Fruit fly (Drosophila melanogaster) whole organism, embryonic: Measurements from ENCODE around the gene CG32299.

ENCODE experiments used
- Adf1 ChIP-seq: fragments of 200-800 bp; sonication (Bioruptor generic); IDR thresholded peaks from 2 replicates; pipeline ENCODE4 v1.3.6; 2022; ENCODE audit warnings: missing biosample characterization, missing genetic modification characterization
- Antp ChIP-seq: fragments of 200-800 bp; sonication (Bioruptor generic); optimal IDR thresholded peaks from 3 replicates; lab custom pipeline; 2016; ENCODE audit warnings: missing biosample characterization, missing genetic modification characterization
- BtbVII ChIP-seq: fragments of 200-800 bp; sonication (Bioruptor generic); optimal IDR thresholded peaks from 3 replicates; lab custom pipeline; 2017; ENCODE audit warnings: missing biosample characterization, mild to moderate bottlenecking, missing genetic modification characterization
- CG10565 ChIP-seq: fragments of 200-800 bp; sonication (Bioruptor generic); optimal IDR thresholded peaks from 3 replicates; lab custom pipeline; 2016; ENCODE audit warnings: missing biosample characterization, mild to moderate bottlenecking, missing genetic modification characterization
- CG10979 ChIP-seq: fragments of 200-800 bp; sonication (Bioruptor generic); optimal IDR thresholded peaks from 2 replicates; lab custom pipeline; 2018; ENCODE audit warnings: missing biosample characterization, mild to moderate bottlenecking, missing genetic modification characterization, moderate library complexity
- CG11504 ChIP-seq: fragments of 200-800 bp; sonication (Bioruptor generic); optimal IDR thresholded peaks from 3 replicates; lab custom pipeline; 2019; ENCODE audit warnings: missing biosample characterization, mild to moderate bottlenecking, missing genetic modification characterization, moderate library complexity
- CG11723 ChIP-seq: fragments of 200-800 bp; sonication (Bioruptor generic); optimal IDR thresholded peaks from 2 replicates; lab custom pipeline; 2017; ENCODE audit warnings: missing biosample characterization, mild to moderate bottlenecking, missing genetic modification characterization
- CG1603 ChIP-seq: fragments of 200-800 bp; sonication (Bioruptor generic); optimal IDR thresholded peaks from 2 replicates; lab custom pipeline; 2019; ENCODE audit warnings: missing biosample characterization, mild to moderate bottlenecking, missing genetic modification characterization, moderate library complexity
- CG17912 ChIP-seq: fragments of 200-800 bp; sonication (Bioruptor generic); optimal IDR thresholded peaks from 2 replicates; lab custom pipeline; 2018; ENCODE audit warnings: missing biosample characterization, mild to moderate bottlenecking, missing genetic modification characterization
- CG2199 ChIP-seq: fragments of 200-800 bp; sonication (Bioruptor generic); IDR thresholded peaks from 3 replicates; pipeline ENCODE4 v1.3.6; 2022; ENCODE audit warnings: missing biosample characterization, missing genetic modification characterization
- CG2889 ChIP-seq: fragments of 200-800 bp; sonication (Bioruptor generic); IDR thresholded peaks from 3 replicates; pipeline ENCODE4 v1.3.6; 2022; ENCODE audit warnings: missing biosample characterization, missing genetic modification characterization
- CG30020 ChIP-seq: fragments of 200-800 bp; optimal IDR thresholded peaks from 2 replicates; lab custom pipeline; 2019; ENCODE audit warnings: missing biosample characterization, mild to moderate bottlenecking, missing genetic modification characterization, moderate library complexity
- CG30403 ChIP-seq: fragments of 200-800 bp; sonication (Bioruptor generic); optimal IDR thresholded peaks from 3 replicates; lab custom pipeline; 2016; ENCODE audit warnings: missing biosample characterization, missing genetic modification characterization
- CG3838 ChIP-seq: fragments of 200-800 bp; sonication (Bioruptor generic); optimal IDR thresholded peaks from 3 replicates; lab custom pipeline; 2016; ENCODE audit warnings: missing biosample characterization, missing genetic modification characterization
- CG4282 ChIP-seq: fragments of 200-800 bp; sonication (Bioruptor generic); optimal IDR thresholded peaks from 2 replicates; lab custom pipeline; 2016; ENCODE audit warnings: missing biosample characterization, missing genetic modification characterization
- CG43689 ChIP-seq: fragments of 200-800 bp; sonication (Bioruptor generic); IDR thresholded peaks from 2 replicates; pipeline ENCODE4 v1.3.6; 2022; ENCODE audit warnings: missing biosample characterization, missing genetic modification characterization
- CG4424 ChIP-seq: fragments of 200-800 bp; sonication (Bioruptor generic); optimal IDR thresholded peaks from 3 replicates; lab custom pipeline; 2016; ENCODE audit warnings: missing biosample characterization, missing genetic modification characterization
- CG6765 ChIP-seq: fragments of 200-800 bp; sonication (Bioruptor generic); optimal IDR thresholded peaks from 3 replicates; lab custom pipeline; 2017; ENCODE audit warnings: missing biosample characterization, mild to moderate bottlenecking, missing genetic modification characterization
- CG7786 ChIP-seq: fragments of 200-800 bp; sonication (Bioruptor generic); optimal IDR thresholded peaks from 2 replicates; lab custom pipeline; 2016; ENCODE audit warnings: missing biosample characterization, missing genetic modification characterization
- CG8359 ChIP-seq: fragments of 200-800 bp; sonication (Bioruptor generic); optimal IDR thresholded peaks from 2 replicates; lab custom pipeline; 2017; ENCODE audit warnings: missing biosample characterization, mild to moderate bottlenecking, missing genetic modification characterization, borderline replicate concordance
- CrebB ChIP-seq: fragments of 200-800 bp; sonication (Bioruptor generic); optimal IDR thresholded peaks from 3 replicates; lab custom pipeline; 2018; ENCODE audit warnings: missing biosample characterization, mild to moderate bottlenecking, missing genetic modification characterization
- E2f2 ChIP-seq: fragments of 200-800 bp; sonication (Bioruptor generic); IDR thresholded peaks from 2 replicates; pipeline ENCODE4 v1.3.6; 2022; ENCODE audit warnings: missing biosample characterization, missing genetic modification characterization
- ERR ChIP-seq: fragments of 200-800 bp; sonication (Bioruptor generic); optimal IDR thresholded peaks from 2 replicates; lab custom pipeline; 2016; ENCODE audit warnings: missing biosample characterization, missing genetic modification characterization
- GATAe ChIP-seq: fragments of 200-800 bp; sonication (Bioruptor generic); conservative IDR thresholded peaks from 2 replicates; pipeline ENCODE4 v1.3.6; 2022; ENCODE audit warnings: missing biosample characterization, missing genetic modification characterization
- Gug ChIP-seq: fragments of 200-800 bp; sonication (Bioruptor generic); IDR thresholded peaks from 4 replicates; pipeline ENCODE4 v1.3.6; 2022; ENCODE audit warnings: missing biosample characterization, missing genetic modification characterization
- HLHmδ ChIP-seq: fragments of 200-800 bp; sonication (Bioruptor generic); optimal IDR thresholded peaks from 2 replicates; lab custom pipeline; 2018; ENCODE audit warnings: missing biosample characterization, mild to moderate bottlenecking, missing genetic modification characterization, moderate library complexity
- Med ChIP-seq: fragments of 200-800 bp; sonication (Bioruptor generic); peaks from one replicate; lab custom pipeline; 2016; ENCODE audit warnings: missing biosample characterization, missing genetic modification characterization, mild to moderate bottlenecking, inconsistent platforms, moderate library complexity
- Trl ChIP-seq, 3 experiments: fragments of >200 bp in 2 of 3; fragments of 200-800 bp in 1 of 3; sonication (Bioruptor generic) in 1 of 3; optimal IDR thresholded peaks; 2 replicates in 1 of 3; 3 replicates in 2 of 3; lab custom pipeline; 2016 to 2017; ENCODE audit warnings: missing biosample characterization in 1 of 3, missing genetic modification characterization in 1 of 3
- crp ChIP-seq, 2 experiments: fragments of 200-800 bp; sonication (Bioruptor generic); optimal IDR thresholded peaks; 2 replicates in 1 of 2; 3 replicates in 1 of 2; lab custom pipeline; 2017; ENCODE audit warnings: missing biosample characterization in 2 of 2, missing genetic modification characterization in 2 of 2, mild to moderate bottlenecking in 1 of 2, moderate library complexity in 1 of 2
- danr ChIP-seq: fragments of 200-800 bp; sonication (Bioruptor generic); IDR thresholded peaks from 2 replicates; pipeline ENCODE4 v1.3.6; 2022; ENCODE audit warnings: missing biosample characterization, missing genetic modification characterization
- dimm ChIP-seq: fragments of 200-800 bp; sonication (Bioruptor generic); IDR thresholded peaks from 2 replicates; pipeline ENCODE4 v1.3.6; 2022; ENCODE audit warnings: missing biosample characterization, missing genetic modification characterization
- fd64A ChIP-seq: fragments of 200-800 bp; sonication (Bioruptor generic); optimal IDR thresholded peaks from 3 replicates; lab custom pipeline; 2018; ENCODE audit warnings: missing biosample characterization, mild to moderate bottlenecking, missing genetic modification characterization
- ftz-f1 ChIP-seq: fragments of 200-800 bp; sonication (Bioruptor generic); optimal IDR thresholded peaks from 2 replicates; lab custom pipeline; 2016; ENCODE audit warnings: missing biosample characterization, missing genetic modification characterization
- gce ChIP-seq: fragments of 200-800 bp; sonication (Bioruptor generic); IDR thresholded peaks from 3 replicates; pipeline ENCODE4 v1.3.6; 2022; ENCODE audit warnings: missing biosample characterization, missing genetic modification characterization
- gro ChIP-seq: fragments of 200-800 bp; sonication (Bioruptor generic); optimal IDR thresholded peaks from 2 replicates; lab custom pipeline; 2016; ENCODE audit warnings: missing biosample characterization, missing genetic modification characterization
- hth ChIP-seq: fragments of >200 bp; optimal IDR thresholded peaks from 2 replicates; lab custom pipeline; 2017; ENCODE audit warnings: inconsistent platforms
- ind ChIP-seq: fragments of 200-800 bp; sonication (Bioruptor generic); optimal IDR thresholded peaks from 3 replicates; lab custom pipeline; 2016; ENCODE audit warnings: missing biosample characterization, missing genetic modification characterization
- prd ChIP-seq, 3 experiments: fragments of >200 bp in 2 of 3; fragments of 200-800 bp in 1 of 3; sonication (Bioruptor generic) in 1 of 3; optimal IDR thresholded peaks in 2 of 3; IDR thresholded peaks in 1 of 3; 2 replicates in 2 of 3; 3 replicates in 1 of 3; pipeline versions ENCODE4 v1.3.6 to Lab custom; 2017 to 2022; ENCODE audit warnings: missing biosample characterization in 1 of 3, missing genetic modification characterization in 1 of 3
- sens ChIP-seq: fragments of 200-800 bp; sonication (Bioruptor generic); peaks from one replicate; lab custom pipeline; 2016; ENCODE audit warnings: missing biosample characterization, missing genetic modification characterization
- seq ChIP-seq: fragments of 200-800 bp; sonication (Bioruptor generic); IDR thresholded peaks from 2 replicates; pipeline ENCODE4 v1.3.6; 2022; ENCODE audit warnings: missing biosample characterization, missing genetic modification characterization
- stwl ChIP-seq: fragments of 200-800 bp; sonication (Bioruptor generic); optimal IDR thresholded peaks from 3 replicates; lab custom pipeline; 2018; ENCODE audit warnings: missing biosample characterization, mild to moderate bottlenecking, missing genetic modification characterization, moderate library complexity
- tap ChIP-seq: fragments of 200-800 bp; optimal IDR thresholded peaks from 3 replicates; lab custom pipeline; 2019; ENCODE audit warnings: missing biosample characterization, mild to moderate bottlenecking, missing genetic modification characterization, moderate library complexity
- tio ChIP-seq: fragments of 200-800 bp; sonication (Bioruptor generic); optimal IDR thresholded peaks from 2 replicates; lab custom pipeline; 2017; ENCODE audit warnings: missing biosample characterization, missing genetic modification characterization, inconsistent platforms
- tna ChIP-seq: fragments of 200-800 bp; sonication (Bioruptor generic); IDR thresholded peaks from 2 replicates; pipeline ENCODE4 v1.3.6; 2022; ENCODE audit warnings: missing biosample characterization, missing genetic modification characterization; ENCODE audit not compliant: partially characterized antibody

The CG32299 gene

DNA sequence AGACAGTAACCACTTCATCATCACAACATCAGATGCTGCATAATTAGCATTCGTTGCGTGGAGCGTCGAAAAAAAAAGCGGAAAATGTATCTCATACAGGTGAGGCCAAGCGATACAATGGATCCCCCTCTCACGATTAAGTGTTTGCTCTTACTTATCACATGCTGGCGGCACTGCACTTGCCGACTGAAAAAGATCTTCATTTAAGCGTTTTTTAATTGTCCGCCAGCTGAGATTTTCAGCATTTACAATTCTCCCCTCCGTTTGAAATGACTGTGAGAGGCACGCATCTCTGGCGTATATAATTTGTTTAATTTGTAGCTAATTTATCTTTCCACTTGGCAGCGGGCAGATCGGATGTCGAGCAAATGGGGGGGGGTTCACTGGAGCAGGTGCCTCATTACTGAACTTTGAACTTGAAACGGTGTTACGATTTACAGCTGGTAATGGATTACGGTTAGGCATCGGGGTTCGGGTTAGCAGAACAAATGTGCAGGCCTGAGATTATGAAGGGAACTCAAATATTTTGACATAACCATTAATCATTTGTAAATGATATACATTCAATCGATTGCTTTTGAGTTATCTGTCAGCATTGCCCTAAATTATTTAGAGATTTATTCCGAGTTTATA is 2.0 kb downstream of the CG32299 start, which contains the start of gene Mzt1 (continued):
- TF ChIP-seq CG43689 (GFP tag; lab: Robert Waterston, UW): no peak
- TF ChIP-seq Med: peak; percentile 50
- no peak for TF ChIP-seq CG17912
- no peak for TF ChIP-seq tap
- TF ChIP-seq BtbVII: no peak
- no peak for TF ChIP-seq crp (GFP tag; optimal IDR thresholded peaks at IDR 0.05; lab: Kevin White, UChicago)
- TF ChIP-seq danr (GFP tag; lab: Robert Waterston, UW): no peak
- no peak for TF ChIP-seq CG3838 (GFP tag; lab: Kevin White, UChicago)
- TF ChIP-seq ind: no peak
- no peak for TF ChIP-seq seq
- TF ChIP-seq hth: no peak
- TF ChIP-seq tio: no peak
- TF ChIP-seq Antp (GFP tag; lab: Kevin White, UChicago): no peak
- TF ChIP-seq ftz-f1 (GFP tag; lab: Kevin White, UChicago): no peak
- TF ChIP-seq CG2889 (GFP tag; lab: Robert Waterston, UW): no peak
- no peak for TF ChIP-seq CG10565
- no peak for TF ChIP-seq gro (GFP tag; lab: Kevin White, UChicago)
- TF ChIP-seq sens (GFP tag; lab: Kevin White, UChicago): peak; percentile 59
- TF ChIP-seq CrebB (tag; lab: Kevin White, UChicago): no peak
- TF ChIP-seq prd (optimal IDR thresholded peaks at IDR 0.05; lab: Kevin White, UChicago): no peak
- 0 out of 3 replicates have a peak, but pooled peaks have one; percentile 10 for TF ChIP-seq prd (GFP tag; IDR thresholded peaks at IDR 0.05; lab: Robert Waterston, UW)
- TF ChIP-seq Trl (optimal IDR thresholded peaks at IDR 0.05; lab: Kevin White, UChicago): no peak
- no peak for TF ChIP-seq Trl (GFP tag; optimal IDR thresholded peaks at IDR 0.05; lab: Kevin White, UChicago)
- TF ChIP-seq fd64A: no peak
- no peak for TF ChIP-seq CG30020 (tag; lab: Kevin White, UChicago)
- TF ChIP-seq stwl (tag; lab: Kevin White, UChicago): no peak
- no peak for TF ChIP-seq Gug (GFP tag; lab: Robert Waterston, UW)
- no peak for TF ChIP-seq CG10979
- TF ChIP-seq Adf1 (GFP tag; lab: Robert Waterston, UW): no peak
- TF ChIP-seq CG8359: no peak
- TF ChIP-seq dimm (GFP tag; lab: Robert Waterston, UW): no peak
- no peak for TF ChIP-seq CG6765
- no peak for TF ChIP-seq CG11723 (GFP tag; lab: Kevin White, UChicago)
- no peak for TF ChIP-seq CG1603 (tag; lab: Kevin White, UChicago)
- TF ChIP-seq CG11504 (tag; lab: Kevin White, UChicago): no peak
- no peak for TF ChIP-seq tna (GFP tag; lab: Robert Waterston, UW)
- TF ChIP-seq ERR (GFP tag; lab: Kevin White, UChicago): no peak
- no peak for TF ChIP-seq CG30403 (GFP tag; lab: Kevin White, UChicago)
- peak; percentile 72; the same call in 1 of the 3 replicates for TF ChIP-seq CG2199
- TF ChIP-seq E2f2 (GFP tag; lab: Robert Waterston, UW): no peak
- no peak for TF ChIP-seq CG4424 (GFP tag; lab: Kevin White, UChicago)
- TF ChIP-seq CG7786 (GFP tag; lab: Kevin White, UChicago): no peak
- no peak for TF ChIP-seq HLHmδ (GFP tag; lab: Kevin White, UChicago)
- no peak for TF ChIP-seq CG4282 (GFP tag; lab: Kevin White, UChicago)
- TF ChIP-seq gce (GFP tag; lab: Robert Waterston, UW): no peak
- no peak for TF ChIP-seq GATAe (GFP tag; lab: Robert Waterston, UW)
